Fruit fly (Drosophila melanogaster) whole organism, embryonic: ENCODE measurements around the gene dnc.

Experiments used
- ATbp ChIP-seq: fragments of 200-800 bp; sonication (Bioruptor generic); optimal IDR thresholded peaks from 2 replicates; lab custom pipeline; 2017; ENCODE audit warnings: missing biosample characterization, mild to moderate bottlenecking, missing genetic modification characterization, missing genetic modification reagents
- Antp ChIP-seq: fragments of 200-800 bp; sonication (Bioruptor generic); optimal IDR thresholded peaks from 3 replicates; lab custom pipeline; 2016; ENCODE audit warnings: missing biosample characterization, missing genetic modification characterization
- CG10274 ChIP-seq: fragments of 200-800 bp; sonication (Bioruptor generic); optimal IDR thresholded peaks from 3 replicates; lab custom pipeline; 2017; ENCODE audit warnings: missing biosample characterization, mild to moderate bottlenecking, missing genetic modification characterization
- CG11456 ChIP-seq: fragments of 200-800 bp; sonication (Bioruptor generic); IDR thresholded peaks from 3 replicates; pipeline ENCODE4 v1.3.6; 2022; ENCODE audit warnings: missing biosample characterization, missing genetic modification characterization
- CG11504 ChIP-seq: fragments of 200-800 bp; sonication (Bioruptor generic); optimal IDR thresholded peaks from 3 replicates; lab custom pipeline; 2019; ENCODE audit warnings: missing biosample characterization, mild to moderate bottlenecking, missing genetic modification characterization, moderate library complexity
- CG12769 ChIP-seq: fragments of 200-800 bp; sonication (Bioruptor generic); optimal IDR thresholded peaks from 2 replicates; lab custom pipeline; 2019; ENCODE audit warnings: missing biosample characterization, mild to moderate bottlenecking, missing genetic modification characterization, moderate library complexity
- CG14441 ChIP-seq: fragments of 200-800 bp; sonication (Bioruptor generic); IDR thresholded peaks from 2 replicates; pipeline ENCODE4 v1.3.6; 2022; ENCODE audit warnings: missing biosample characterization, missing genetic modification characterization
- CG14710 ChIP-seq: fragments of 200-800 bp; sonication (Bioruptor generic); optimal IDR thresholded peaks from 3 replicates; lab custom pipeline; 2019; ENCODE audit warnings: missing biosample characterization, mild to moderate bottlenecking, missing genetic modification characterization, moderate library complexity
- CG16815 ChIP-seq: fragments of 200-800 bp; sonication (Bioruptor generic); optimal IDR thresholded peaks from 3 replicates; lab custom pipeline; 2017; ENCODE audit warnings: missing biosample characterization, mild to moderate bottlenecking, missing genetic modification characterization
- CG17359 ChIP-seq: fragments of 200-800 bp; sonication (Bioruptor generic); optimal IDR thresholded peaks from 3 replicates; lab custom pipeline; 2018; ENCODE audit warnings: missing biosample characterization, mild to moderate bottlenecking, missing genetic modification characterization, moderate library complexity
- CG17361 ChIP-seq: fragments of 200-800 bp; sonication (Bioruptor generic); IDR thresholded peaks from 3 replicates; pipeline ENCODE4 v1.3.6; 2022; ENCODE audit warnings: missing biosample characterization, missing genetic modification characterization
- CG2875 ChIP-seq: fragments of 200-800 bp; sonication (Bioruptor generic); optimal IDR thresholded peaks from 2 replicates; lab custom pipeline; 2017; ENCODE audit warnings: missing biosample characterization, mild to moderate bottlenecking, missing genetic modification characterization, missing genetic modification reagents
- CG31224 ChIP-seq: fragments of 200-800 bp; sonication (Bioruptor generic); IDR thresholded peaks from 2 replicates; pipeline ENCODE4 v1.3.6; 2022; ENCODE audit warnings: missing biosample characterization, missing genetic modification characterization
- CG3726 ChIP-seq: fragments of 200-800 bp; sonication (Bioruptor generic); IDR thresholded peaks from 3 replicates; pipeline ENCODE4, ENCODE4 v1.3.6; 2022; ENCODE audit warnings: missing biosample characterization, missing genetic modification characterization
- CG3995 ChIP-seq: fragments of 200-800 bp; sonication (Bioruptor generic); optimal IDR thresholded peaks from 3 replicates; lab custom pipeline; 2016; ENCODE audit warnings: missing biosample characterization, missing genetic modification characterization
- CG43689 ChIP-seq: fragments of 200-800 bp; sonication (Bioruptor generic); IDR thresholded peaks from 2 replicates; pipeline ENCODE4 v1.3.6; 2022; ENCODE audit warnings: missing biosample characterization, missing genetic modification characterization
- CG4404 ChIP-seq: fragments of 200-800 bp; sonication (Bioruptor generic); IDR thresholded peaks from 2 replicates; pipeline ENCODE4 v1.3.6; 2022; ENCODE audit warnings: missing biosample characterization, missing genetic modification characterization
- CG5180 ChIP-seq: fragments of 200-800 bp; sonication (Bioruptor generic); optimal IDR thresholded peaks from 3 replicates; lab custom pipeline; 2017; ENCODE audit warnings: missing biosample characterization, missing genetic modification characterization, mild to moderate bottlenecking, moderate library complexity, missing genetic modification reagents
- CG7357 ChIP-seq: fragments of 200-800 bp; sonication (Bioruptor generic); IDR thresholded peaks from 3 replicates; pipeline ENCODE4 v1.3.6; 2022; ENCODE audit warnings: missing biosample characterization, missing genetic modification characterization
- D ChIP-seq, 2 experiments: fragments of 200-800 bp in 1 of 2; fragments of >200 bp in 1 of 2; sonication (Bioruptor generic) in 1 of 2; optimal IDR thresholded peaks; 2 replicates in 1 of 2; 3 replicates in 1 of 2; lab custom pipeline; 2017; ENCODE audit warnings: mild to moderate bottlenecking in 1 of 2, missing biosample characterization in 1 of 2, missing genetic modification characterization in 1 of 2, missing genetic modification reagents in 1 of 2
- E2f1 ChIP-seq: fragments of 200-800 bp; sonication (Bioruptor generic); IDR thresholded peaks from 2 replicates; pipeline ENCODE4 v1.3.6; 2022; ENCODE audit warnings: missing biosample characterization, missing genetic modification characterization
- HLH4C ChIP-seq: fragments of 200-800 bp; sonication (Bioruptor generic); IDR thresholded peaks from 3 replicates; pipeline ENCODE4 v1.3.6; 2022; ENCODE audit warnings: missing biosample characterization, missing genetic modification characterization; ENCODE audit not compliant: partially characterized antibody
- HmgD ChIP-seq: fragments of 200-800 bp; sonication (Bioruptor generic); optimal IDR thresholded peaks from 3 replicates; lab custom pipeline; 2016; ENCODE audit warnings: missing biosample characterization, missing genetic modification characterization
- Hr78 ChIP-seq, 2 experiments: fragments of 200-800 bp in 1 of 2; fragments of >200 bp in 1 of 2; sonication (Bioruptor generic) in 1 of 2; optimal IDR thresholded peaks; 2 replicates each; lab custom pipeline; 2017 to 2019; ENCODE audit warnings: missing biosample characterization in 2 of 2, missing genetic modification characterization in 2 of 2, mild to moderate bottlenecking in 1 of 2, moderate library complexity in 1 of 2
- PHDP ChIP-seq: fragments of 200-800 bp; sonication (Bioruptor generic); optimal IDR thresholded peaks from 3 replicates; lab custom pipeline; 2018; ENCODE audit warnings: missing biosample characterization, mild to moderate bottlenecking, missing genetic modification characterization, moderate library complexity
- Side ChIP-seq: fragments of 200-800 bp; sonication (Bioruptor generic); optimal IDR thresholded peaks from 2 replicates; lab custom pipeline; 2016; ENCODE audit warnings: missing biosample characterization, missing genetic modification characterization
- Sry-β ChIP-seq: fragments of 200-800 bp; sonication (Bioruptor generic); optimal IDR thresholded peaks from 2 replicates; lab custom pipeline; 2018; ENCODE audit warnings: missing biosample characterization, mild to moderate bottlenecking, missing genetic modification characterization, moderate library complexity
- ac ChIP-seq: fragments of 200-800 bp; sonication (Bioruptor generic); optimal IDR thresholded peaks from 3 replicates; lab custom pipeline; 2017; ENCODE audit warnings: missing biosample characterization, mild to moderate bottlenecking, missing genetic modification characterization
- al ChIP-seq: fragments of 200-800 bp; sonication (Bioruptor generic); IDR thresholded peaks from 2 replicates; pipeline ENCODE4 v1.3.6; 2022; ENCODE audit warnings: missing biosample characterization, missing genetic modification characterization
- ap ChIP-seq: fragments of 200-800 bp; sonication (Bioruptor generic); IDR thresholded peaks from 2 replicates; pipeline ENCODE4 v1.3.6; 2022; ENCODE audit warnings: missing biosample characterization, missing genetic modification characterization
- bowl ChIP-seq: fragments of 200-800 bp; sonication (Bioruptor generic); IDR thresholded peaks from 2 replicates; pipeline ENCODE4 v1.3.6; 2022; ENCODE audit warnings: missing biosample characterization, missing genetic modification characterization
- dmrt99B ChIP-seq: fragments of 200-800 bp; sonication (Bioruptor generic); optimal IDR thresholded peaks from 2 replicates; lab custom pipeline; 2018; ENCODE audit warnings: missing biosample characterization, mild to moderate bottlenecking, missing genetic modification characterization, moderate library complexity
- fd102C ChIP-seq: fragments of 200-800 bp; sonication (Bioruptor generic); optimal IDR thresholded peaks from 2 replicates; lab custom pipeline; 2018; ENCODE audit warnings: missing biosample characterization, mild to moderate bottlenecking, missing genetic modification characterization, moderate library complexity
- gem ChIP-seq: fragments of 200-800 bp; sonication (Bioruptor generic); optimal IDR thresholded peaks from 2 replicates; lab custom pipeline; 2019; ENCODE audit warnings: missing biosample characterization, mild to moderate bottlenecking, missing genetic modification characterization, moderate library complexity
- hbn ChIP-seq: fragments of 200-800 bp; sonication (Bioruptor generic); IDR thresholded peaks from 2 replicates; pipeline ENCODE4 v1.3.6; 2022; ENCODE audit warnings: missing biosample characterization, missing genetic modification characterization; ENCODE audit not compliant: partially characterized antibody
- hkb ChIP-seq, 2 experiments: fragments of 200-800 bp in 1 of 2; fragments of >200 bp in 1 of 2; sonication (Bioruptor generic) in 1 of 2; IDR thresholded peaks in 1 of 2; optimal IDR thresholded peaks in 1 of 2; 2 replicates each; pipeline versions ENCODE4 v1.3.6 to Lab custom; 2017 to 2022; ENCODE audit warnings: missing biosample characterization in 1 of 2, missing genetic modification characterization in 1 of 2
- nerfin-1 ChIP-seq: fragments of 200-800 bp; sonication (Bioruptor generic); optimal IDR thresholded peaks from 3 replicates; lab custom pipeline; 2019; ENCODE audit warnings: missing biosample characterization, mild to moderate bottlenecking, missing genetic modification characterization, moderate library complexity
- pb ChIP-seq: fragments of 200-800 bp; sonication (Bioruptor generic); optimal IDR thresholded peaks from 3 replicates; lab custom pipeline; 2016; ENCODE audit warnings: missing biosample characterization, missing genetic modification characterization
- pzg ChIP-seq: fragments of 200-800 bp; sonication (Bioruptor generic); optimal IDR thresholded peaks from 3 replicates; lab custom pipeline; 2018; ENCODE audit warnings: missing biosample characterization, mild to moderate bottlenecking, missing genetic modification characterization, moderate library complexity
- repo ChIP-seq: fragments of 200-800 bp; sonication (Bioruptor generic); optimal IDR thresholded peaks from 2 replicates; lab custom pipeline; 2016; ENCODE audit warnings: missing biosample characterization, missing genetic modification characterization
- sc ChIP-seq, 3 experiments: fragments of >200 bp in 2 of 3; fragments of 200-800 bp in 1 of 3; sonication (Bioruptor generic) in 1 of 3; optimal IDR thresholded peaks; 2 replicates in 2 of 3; 3 replicates in 1 of 3; lab custom pipeline; 2017; ENCODE audit warnings: mild to moderate bottlenecking in 1 of 3, missing biosample characterization in 1 of 3, missing genetic modification characterization in 1 of 3, missing genetic modification reagents in 1 of 3
- slbo ChIP-seq: fragments of 200-800 bp; sonication (Bioruptor generic); IDR thresholded peaks from 2 replicates; pipeline ENCODE4 v1.3.6; 2022; ENCODE audit warnings: missing biosample characterization, missing genetic modification characterization
- tio ChIP-seq: fragments of 200-800 bp; sonication (Bioruptor generic); optimal IDR thresholded peaks from 2 replicates; lab custom pipeline; 2017; ENCODE audit warnings: missing biosample characterization, missing genetic modification characterization, inconsistent platforms
- tup ChIP-seq: fragments of 200-800 bp; sonication (Bioruptor generic); optimal IDR thresholded peaks from 2 replicates; lab custom pipeline; 2016; ENCODE audit warnings: missing biosample characterization, mild to moderate bottlenecking, missing genetic modification characterization, moderate library complexity
- usp ChIP-seq: fragments of >200 bp; optimal IDR thresholded peaks from 2 replicates; lab custom pipeline; 2017; ENCODE audit warnings: missing biosample characterization, missing genetic modification characterization
- yki ChIP-seq: fragments of >200 bp; optimal IDR thresholded peaks from 3 replicates; lab custom pipeline; 2018

The dnc gene

dm6 chrX:3358875-3359274, 182.6 kb downstream of the dnc start (continued):
- TF ChIP-seq CG43689 (0 out of 2 replicates have a peak, but pooled peaks have one; percentile 14), D (optimal IDR thresholded peaks at IDR 0.05; lab: Kevin White, UChicago) (no peak), D (GFP tag; optimal IDR thresholded peaks at IDR 0.05; lab: Kevin White, UChicago) (peak; percentile 3), ATbp (peak; percentile 59), Side (GFP tag; lab: Kevin White, UChicago) (peak; percentile 12), CG10274 (GFP tag; lab: Kevin White, UChicago) (no peak), CG17359 (tag; lab: Kevin White, UChicago) (peak; percentile 1), CG2875 (GFP tag; lab: Kevin White, UChicago) (peak; percentile 37), CG4404 (GFP tag; lab: Robert Waterston, UW) (no peak), dmrt99B (no peak), gem (tag; lab: Kevin White, UChicago) (peak; percentile 23), fd102C (GFP tag; lab: Kevin White, UChicago) (peak; percentile 35), ac (GFP tag; lab: Kevin White, UChicago) (peak; percentile 8), tio (GFP tag; lab: Kevin White, UChicago) (peak; percentile 32)

dm6 chrX:3360437-3361075, 184.3 kb downstream of the dnc start:
- peak; percentile 61 for TF ChIP-seq CG16815 (GFP tag; lab: Kevin White, UChicago)
- no peak for TF ChIP-seq Sry-β
- no peak for TF ChIP-seq hbn (GFP tag; lab: Robert Waterston, UW)
- TF ChIP-seq Hr78 (GFP tag; optimal IDR thresholded peaks at IDR 0.05; lab: Kevin White, UChicago), result no peak
- TF ChIP-seq CG3726 (GFP tag; lab: Robert Waterston, UW), result no peak
- TF ChIP-seq ap (GFP tag; lab: Robert Waterston, UW), result no peak
- no peak for TF ChIP-seq HLH4C (GFP tag; lab: Robert Waterston, UW)
- TF ChIP-seq CG14710 (tag; lab: Kevin White, UChicago), result peak; percentile 34
- TF ChIP-seq CG31224 (GFP tag; lab: Robert Waterston, UW), result 0 out of 2 replicates have a peak, but pooled peaks have one; percentile 42
- TF ChIP-seq PHDP (tag; lab: Kevin White, UChicago), result peak; percentile 71
- peak; percentile 30 for TF ChIP-seq CG3995 (GFP tag; lab: Kevin White, UChicago)
- peak; percentile 61 for TF ChIP-seq Antp (GFP tag; lab: Kevin White, UChicago)
- peak; percentile 43 for TF ChIP-seq nerfin-1
- TF ChIP-seq slbo (GFP tag; lab: Robert Waterston, UW), result peak; percentile 74
- no peak for TF ChIP-seq repo
- 0 out of 3 replicates have a peak, but pooled peaks have one; percentile 38 for TF ChIP-seq CG7357 (GFP tag; lab: Robert Waterston, UW)
- TF ChIP-seq tup (GFP tag; lab: Kevin White, UChicago), result no peak
- peak; percentile 58 for TF ChIP-seq CG5180
- TF ChIP-seq CG11456 (GFP tag; lab: Robert Waterston, UW), result 0 out of 3 replicates have a peak, but pooled peaks have one; percentile 10
- TF ChIP-seq E2f1 (GFP tag; lab: Robert Waterston, UW), result 0 out of 2 replicates have a peak, but pooled peaks have one; percentile 10
- TF ChIP-seq ac (GFP tag; lab: Kevin White, UChicago), result no peak
- peak; percentile 81 for TF ChIP-seq CG17361 (GFP tag; lab: Robert Waterston, UW)
- TF ChIP-seq yki (lab: Kevin White, UChicago), result no peak
- no peak for TF ChIP-seq bowl (GFP tag; lab: Robert Waterston, UW)
- no peak for TF ChIP-seq pzg (GFP tag; lab: Kevin White, UChicago)
- peak; percentile 73 for TF ChIP-seq al
- peak; percentile 21; the same call in 1 of the 2 replicates for TF ChIP-seq CG14441 (GFP tag; lab: Robert Waterston, UW)
- peak; percentile 26 for TF ChIP-seq CG12769 (tag; lab: Kevin White, UChicago)
- no peak for TF ChIP-seq HmgD (GFP tag; lab: Kevin White, UChicago)
- TF ChIP-seq CG11504 (tag; lab: Kevin White, UChicago), result peak; percentile 81
- TF ChIP-seq pb, result peak; percentile 22
- no peak for TF ChIP-seq usp (GFP tag; lab: Kevin White, UChicago)
- no peak for TF ChIP-seq hkb (optimal IDR thresholded peaks at IDR 0.05; lab: Kevin White, UChicago)
- peak; percentile 45 for TF ChIP-seq hkb (GFP tag; IDR thresholded peaks at IDR 0.05; lab: Robert Waterston, UW)
- TF ChIP-seq sc (optimal IDR thresholded peaks at IDR 0.05; lab: Kevin White, UChicago), result no peak
- peak; percentile 25 for TF ChIP-seq sc (GFP tag; optimal IDR thresholded peaks at IDR 0.05; lab: Kevin White, UChicago)
